Fruit fly (Drosophila melanogaster): ENCODE measurements around the gene CG32762.
A peak's percentile ranks its signal among the peaks of the same experiment; 100 is the strongest.

CG32762 gene

dm6 chrX:5524240-5524881, 23.3 kb upstream of the CG32762 start (continued):
- peak; percentile 85 for TF ChIP-seq CG14860 (GFP tag; IDR thresholded peaks at IDR 0.05; ENCODE audit: partially characterized antibody)
- peak; percentile 19 for TF ChIP-seq yki (optimal IDR thresholded peaks at IDR 0.05)
- TF ChIP-seq CG10366 (GFP tag; IDR thresholded peaks at IDR 0.05): no peak
- TF ChIP-seq CG17359 (tag; optimal IDR thresholded peaks at IDR 0.05): peak; percentile 6
- TF ChIP-seq unc-4 (GFP tag; IDR thresholded peaks at IDR 0.05; ENCODE audit: partially characterized antibody): peak; percentile 58
- peak; percentile 87 for TF ChIP-seq abd-A (tag; optimal IDR thresholded peaks at IDR 0.05)
- peak; percentile 32 for TF ChIP-seq CG2678 (tag; optimal IDR thresholded peaks at IDR 0.05)
- TF ChIP-seq tna (GFP tag; IDR thresholded peaks at IDR 0.05; ENCODE audit: partially characterized antibody): peak; percentile 92
- peak; percentile 79 for TF ChIP-seq CG7963 (GFP tag; IDR thresholded peaks at IDR 0.05; ENCODE audit: partially characterized antibody)
- TF ChIP-seq exex (tag; optimal IDR thresholded peaks at IDR 0.05): peak; percentile 50
- TF ChIP-seq Trl (optimal IDR thresholded peaks at IDR 0.05): no peak
- TF ChIP-seq Trl (GFP tag; optimal IDR thresholded peaks at IDR 0.05): no peak
- peak; percentile 8 for TF ChIP-seq nom (GFP tag; optimal IDR thresholded peaks at IDR 0.05)
- no peak for TF ChIP-seq Hr51 (GFP tag; optimal IDR thresholded peaks at IDR 0.05)
- TF ChIP-seq fd64A (GFP tag; optimal IDR thresholded peaks at IDR 0.05): no peak
- TF ChIP-seq Fer1 (GFP tag; optimal IDR thresholded peaks at IDR 0.05): peak; percentile 25
- no peak for TF ChIP-seq CG11696 (GFP tag; IDR thresholded peaks at IDR 0.05)
- peak; percentile 20; the same call in 1 of the 2 replicates for TF ChIP-seq Awh (GFP tag; IDR thresholded peaks at IDR 0.05)
- peak; percentile 97 for TF ChIP-seq CG31365 (tag; optimal IDR thresholded peaks at IDR 0.05)
- TF ChIP-seq CG6813 (GFP tag; optimal IDR thresholded peaks at IDR 0.05): peak; percentile 6
- TF ChIP-seq CG11247 (GFP tag; IDR thresholded peaks at IDR 0.05): peak; percentile 42
- peak; percentile 92; the same call in 2 of the 4 replicates for TF ChIP-seq chinmo (GFP tag; IDR thresholded peaks at IDR 0.05; ENCODE audit: partially characterized antibody)
- TF ChIP-seq bowl (GFP tag; IDR thresholded peaks at IDR 0.05): 0 out of 2 replicates have a peak, but pooled peaks have one; percentile 25
- no peak for TF ChIP-seq fd96Cb (tag; optimal IDR thresholded peaks at IDR 0.05)
- TF ChIP-seq Side (GFP tag; optimal IDR thresholded peaks at IDR 0.05): peak; percentile 9
- TF ChIP-seq Opbp (GFP tag; IDR thresholded peaks at IDR 0.05; ENCODE audit: partially characterized antibody): peak; percentile 93
- TF ChIP-seq amos (GFP tag; IDR thresholded peaks at IDR 0.05; ENCODE audit: partially characterized antibody): peak; percentile 81
- peak; percentile 10 for TF ChIP-seq pfk (GFP tag; optimal IDR thresholded peaks at IDR 0.05)
- TF ChIP-seq CG11456 (GFP tag; IDR thresholded peaks at IDR 0.05): peak; percentile 69; the same call in 1 of the 3 replicates
- peak; percentile 6; the same call in 1 of the 3 replicates for TF ChIP-seq row (GFP tag; IDR thresholded peaks at IDR 0.05)
- TF ChIP-seq Dbx (GFP tag; IDR thresholded peaks at IDR 0.05): peak; percentile 13; the same call in 1 of the 3 replicates
- TF ChIP-seq Dll (GFP tag; IDR thresholded peaks at IDR 0.05; ENCODE audit: partially characterized antibody): peak; percentile 64; the same call in 3 of the 4 replicates
- peak; percentile 85 for TF ChIP-seq hb (GFP tag; IDR thresholded peaks at IDR 0.05; ENCODE audit: partially characterized antibody)
- TF ChIP-seq kni (GFP tag; optimal IDR thresholded peaks at IDR 0.05): peak; percentile 51
- TF ChIP-seq CG9932 (GFP tag; IDR thresholded peaks at IDR 0.05): peak; percentile 44
- peak; percentile 23 for TF ChIP-seq pita (GFP tag; optimal IDR thresholded peaks at IDR 0.05)
- peak; percentile 16 for TF ChIP-seq sqz (GFP tag; optimal IDR thresholded peaks at IDR 0.05)
- peak; percentile 88 for TF ChIP-seq CG42726 (GFP tag; IDR thresholded peaks at IDR 0.05; ENCODE audit: partially characterized antibody)
- TF ChIP-seq fd102C (GFP tag; optimal IDR thresholded peaks at IDR 0.05): peak; percentile 23
- no peak for TF ChIP-seq Taf1 (GFP tag; IDR thresholded peaks at IDR 0.05)
- no peak for TF ChIP-seq CG15696 (tag; optimal IDR thresholded peaks at IDR 0.05)
- no peak for TF ChIP-seq CG10979 (tag; optimal IDR thresholded peaks at IDR 0.05)
- peak; percentile 55 for TF ChIP-seq Rfx (GFP tag; IDR thresholded peaks at IDR 0.05)
- peak; percentile 93 for TF ChIP-seq bbx (GFP tag; IDR thresholded peaks at IDR 0.05; ENCODE audit: partially characterized antibody)
- peak; percentile 95 for TF ChIP-seq Bgb (GFP tag; IDR thresholded peaks at IDR 0.05; ENCODE audit: partially characterized antibody)
- TF ChIP-seq C15 (GFP tag; IDR thresholded peaks at IDR 0.05): no peak
- peak; percentile 81 for TF ChIP-seq knrl (GFP tag; IDR thresholded peaks at IDR 0.05; ENCODE audit: partially characterized antibody)
